Fruit fly (Drosophila melanogaster): ENCODE data around the gene Hmgcr.
A peak's percentile ranks its signal among the peaks of the same experiment; 100 is the strongest.

Hmgcr gene

DNA sequence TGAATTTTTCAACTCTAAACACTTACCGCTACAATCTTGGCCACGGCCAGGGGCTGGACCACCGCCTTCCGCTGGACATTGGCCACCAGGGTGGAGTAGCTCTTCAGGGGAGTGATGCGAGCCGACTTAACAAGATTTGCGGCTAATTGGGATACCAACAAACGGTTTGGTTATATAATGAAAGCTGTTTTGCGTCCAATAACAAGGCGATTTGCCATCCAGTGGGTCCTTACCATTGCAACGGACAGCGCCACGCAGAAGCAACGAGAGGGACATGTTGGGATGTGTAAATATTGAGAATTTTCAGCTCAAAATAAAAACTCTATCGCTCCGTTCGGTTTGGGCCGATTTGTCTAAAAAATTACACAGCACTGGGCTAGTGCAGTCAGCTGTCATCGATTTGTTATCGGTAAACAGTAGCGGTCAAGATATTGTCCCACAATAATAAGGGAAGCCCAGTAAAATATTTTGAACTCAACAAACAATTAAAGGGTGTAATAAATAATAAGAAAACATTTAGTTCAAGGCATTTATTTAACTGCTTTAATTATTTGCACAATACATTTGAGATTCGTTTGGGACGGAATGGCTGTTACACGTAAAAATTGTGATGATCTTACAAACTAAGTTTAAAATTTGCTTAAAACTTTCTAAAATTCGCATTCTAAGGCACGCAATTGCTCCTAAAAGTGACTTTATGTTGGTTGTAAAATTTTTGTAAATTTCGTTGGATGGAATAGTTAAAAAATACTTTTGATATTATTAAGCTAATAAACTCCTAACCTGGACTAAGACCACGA lies 27.3 kb downstream of the Hmgcr start, which contains the start of gene SdhD (continued):
- TF ChIP-seq CG34224 (GFP tag; IDR thresholded peaks at IDR 0.05; ENCODE audit: partially characterized antibody) = peak; percentile 63; the same call in 2 of the 3 replicates
- TF ChIP-seq Sry-δ (GFP tag; optimal IDR thresholded peaks at IDR 0.05) = peak; percentile 48
- no peak for TF ChIP-seq CG7786 (GFP tag; optimal IDR thresholded peaks at IDR 0.05)
- TF ChIP-seq knrl (GFP tag; IDR thresholded peaks at IDR 0.05; ENCODE audit: partially characterized antibody) = no peak
- peak; percentile 4 for TF ChIP-seq nmo (GFP tag; optimal IDR thresholded peaks at IDR 0.05)
- TF ChIP-seq wek (GFP tag; optimal IDR thresholded peaks at IDR 0.05) = peak; percentile 27
- no peak for TF ChIP-seq bigmax (GFP tag; optimal IDR thresholded peaks at IDR 0.05)

DNA sequence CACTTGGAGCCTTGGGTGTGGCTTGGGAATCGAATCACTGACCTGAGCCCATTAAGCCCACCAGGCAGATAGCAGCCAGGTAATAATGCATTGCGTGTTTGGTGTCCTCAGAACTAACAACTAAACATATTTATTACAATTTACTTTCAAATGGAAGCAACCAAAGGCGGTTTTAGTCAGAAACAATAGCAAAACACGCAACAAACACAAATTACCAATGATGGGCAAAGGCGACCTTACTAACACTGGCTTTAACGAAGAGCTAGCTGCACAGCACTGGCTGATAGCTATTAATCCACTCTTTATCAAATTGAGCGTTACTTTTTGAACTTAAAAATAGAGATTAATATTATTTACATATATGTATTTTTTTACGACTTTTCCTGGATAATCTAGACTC lies 29.9 kb downstream of the Hmgcr start, which contains the start of gene udt:
TSS of gene udt (minus strand) at position 249 of the 400 bp plus-strand sequence.
- TF ChIP-seq ind (GFP tag; optimal IDR thresholded peaks at IDR 0.05) (peak; percentile 14), CG6175 (GFP tag; IDR thresholded peaks at IDR 0.05) (no peak), YL-1 (GFP tag; optimal IDR thresholded peaks at IDR 0.05) (peak; percentile 12), zen (tag; optimal IDR thresholded peaks at IDR 0.05) (peak; percentile 53), CG15514 (GFP tag; optimal IDR thresholded peaks at IDR 0.05) (peak; percentile 55), az2 (GFP tag; optimal IDR thresholded peaks at IDR 0.05) (no peak), Max (GFP tag; optimal IDR thresholded peaks at IDR 0.05) (peak; percentile 4), mam (GFP tag; optimal IDR thresholded peaks at IDR 0.05) (peak; percentile 43), CG34376 (GFP tag; optimal IDR thresholded peaks at IDR 0.05) (peak; percentile 4), CG13287 (GFP tag; IDR thresholded peaks at IDR 0.05; ENCODE audit: partially characterized antibody) (peak; percentile 33; the same call in 1 of the 2 replicates), Sry-δ (GFP tag; optimal IDR thresholded peaks at IDR 0.05) (peak; percentile 10), Mad (GFP tag; optimal IDR thresholded peaks at IDR 0.05) (peak; percentile 29), CG10209 (GFP tag; optimal IDR thresholded peaks at IDR 0.05) (peak; percentile 11), MBD-R2 (GFP tag; IDR thresholded peaks at IDR 0.05) (peak; percentile 32; the same call in 1 of the 2 replicates), Med (GFP tag) (peak; percentile 78), bcd (GFP tag; optimal IDR thresholded peaks at IDR 0.05) (peak; percentile 66), vnd (GFP tag; IDR thresholded peaks at IDR 0.05; ENCODE audit: partially characterized antibody) (no peak), CG2120 (GFP tag; optimal IDR thresholded peaks at IDR 0.05) (peak; percentile 48), Ada2b (GFP tag; IDR thresholded peaks at IDR 0.05) (no peak), Hsf (GFP tag; optimal IDR thresholded peaks at IDR 0.05) (peak; percentile 1), sisA (GFP tag; IDR thresholded peaks at IDR 0.05) (no peak), CG34422 (GFP tag; IDR thresholded peaks at IDR 0.05) (0 out of 3 replicates have a peak, but pooled peaks have one; percentile 15), CG12155 (GFP tag; optimal IDR thresholded peaks at IDR 0.05) (peak; percentile 14), lilli (GFP tag; optimal IDR thresholded peaks at IDR 0.05) (peak; percentile 13), Myb (GFP tag; optimal IDR thresholded peaks at IDR 0.05) (peak; percentile 86), peb (GFP tag; IDR thresholded peaks at IDR 0.05) (no peak), Xrp1 (GFP tag; IDR thresholded peaks at IDR 0.05) (0 out of 2 replicates have a peak, but pooled peaks have one; percentile 14), lov (optimal IDR thresholded peaks at IDR 0.05) (no peak), lov (GFP tag; IDR thresholded peaks at IDR 0.05) (no peak), amos (GFP tag; IDR thresholded peaks at IDR 0.05; ENCODE audit: partially characterized antibody) (peak; percentile 8; the same call in 1 of the 2 replicates), CG1603 (tag; optimal IDR thresholded peaks at IDR 0.05) (peak; percentile 53), Ravus (GFP tag; IDR thresholded peaks at IDR 0.05) (no peak), Dref (GFP tag; IDR thresholded peaks at IDR 0.05) (0 out of 2 replicates have a peak, but pooled peaks have one; percentile 34), vvl (GFP tag; IDR thresholded peaks at IDR 0.05) (peak; percentile 27; the same call in 1 of the 2 replicates), onecut (GFP tag; IDR thresholded peaks at IDR 0.05) (peak; percentile 15; the same call in 1 of the 2 replicates), Dll (GFP tag; IDR thresholded peaks at IDR 0.05; ENCODE audit: partially characterized antibody) (peak; percentile 44; the same call in 1 of the 4 replicates), Antp (GFP tag; optimal IDR thresholded peaks at IDR 0.05) (no peak), Dp (GFP tag; optimal IDR thresholded peaks at IDR 0.05) (peak; percentile 27), gsb-n (tag; optimal IDR thresholded peaks at IDR 0.05) (no peak), Fer1 (GFP tag; optimal IDR thresholded peaks at IDR 0.05) (no peak), CG9932 (GFP tag; IDR thresholded peaks at IDR 0.05) (peak; percentile 18; the same call in 1 of the 2 replicates)
